Fruit fly (Drosophila melanogaster) whole organism, prepupa: ENCODE data around the gene CG3032.

Experiments used
- Blimp-1 ChIP-seq: fragments of 200-800 bp; sonication (Bioruptor generic); optimal IDR thresholded peaks from 3 replicates; lab custom pipeline; 2017; ENCODE audit warnings: missing biosample characterization, missing genetic modification characterization, mild to moderate bottlenecking, moderate library complexity, missing genetic modification reagents
- CG10631 ChIP-seq: fragments of 200-800 bp; sonication (Bioruptor generic); optimal IDR thresholded peaks from 2 replicates; lab custom pipeline; 2016; ENCODE audit warnings: missing biosample characterization, missing genetic modification characterization
- CG10669 ChIP-seq: fragments of 200-800 bp; sonication (Bioruptor generic); optimal IDR thresholded peaks from 3 replicates; lab custom pipeline; 2018; ENCODE audit warnings: missing biosample characterization, mild to moderate bottlenecking, missing genetic modification characterization, moderate library complexity
- CG11762 ChIP-seq: fragments of 200-800 bp; sonication (Bioruptor generic); optimal IDR thresholded peaks from 3 replicates; lab custom pipeline; 2016; ENCODE audit warnings: missing biosample characterization, missing genetic modification characterization; ENCODE audit not compliant: insufficient read depth
- CG11902 ChIP-seq: fragments of 200-800 bp; sonication (Bioruptor generic); optimal IDR thresholded peaks from 3 replicates; lab custom pipeline; 2016; ENCODE audit warnings: missing biosample characterization, missing genetic modification characterization
- CG15336 ChIP-seq: fragments of 200-800 bp; sonication (Bioruptor generic); IDR thresholded peaks from 2 replicates; pipeline ENCODE4 v1.3.6; 2022; ENCODE audit warnings: missing biosample characterization, missing genetic modification characterization
- CG1621 ChIP-seq: fragments of 200-800 bp; sonication (Bioruptor generic); optimal IDR thresholded peaks from 3 replicates; lab custom pipeline; 2018; ENCODE audit warnings: missing biosample characterization, mild to moderate bottlenecking, missing genetic modification characterization
- CG3032 ChIP-seq: fragments of 200-800 bp; optimal IDR thresholded peaks from 2 replicates; lab custom pipeline; 2019; ENCODE audit warnings: missing biosample characterization, mild to moderate bottlenecking, missing genetic modification characterization, moderate library complexity
- CG31627 ChIP-seq: fragments of 200-800 bp; sonication (Bioruptor generic); optimal IDR thresholded peaks from 3 replicates; lab custom pipeline; 2016; ENCODE audit warnings: missing biosample characterization, missing genetic modification characterization
- CG32006 ChIP-seq: fragments of 200-800 bp; sonication (Bioruptor generic); optimal IDR thresholded peaks from 3 replicates; lab custom pipeline; 2017; ENCODE audit warnings: missing biosample characterization, mild to moderate bottlenecking, missing genetic modification characterization
- CG34406 ChIP-seq: fragments of 200-800 bp; sonication (Bioruptor generic); optimal IDR thresholded peaks from 3 replicates; lab custom pipeline; 2016; ENCODE audit warnings: missing biosample characterization, missing genetic modification characterization
- CG3919 ChIP-seq: fragments of 200-800 bp; sonication (Bioruptor generic); optimal IDR thresholded peaks from 3 replicates; lab custom pipeline; 2016; ENCODE audit warnings: missing biosample characterization, missing genetic modification characterization
- CG4318 ChIP-seq: fragments of 200-800 bp; sonication (Bioruptor generic); optimal IDR thresholded peaks from 3 replicates; lab custom pipeline; 2017; ENCODE audit warnings: missing biosample characterization, mild to moderate bottlenecking, missing genetic modification characterization
- CG6163 ChIP-seq: fragments of 200-800 bp; sonication (Bioruptor generic); IDR thresholded peaks from 3 replicates; pipeline ENCODE4 v1.3.6; 2022; ENCODE audit warnings: missing biosample characterization, missing genetic modification characterization
- CG6276 ChIP-seq: fragments of 200-800 bp; sonication (Bioruptor generic); optimal IDR thresholded peaks from 2 replicates; lab custom pipeline; 2017; ENCODE audit warnings: missing biosample characterization, mild to moderate bottlenecking, missing genetic modification characterization
- CG6792 ChIP-seq: fragments of 200-800 bp; sonication (Bioruptor generic); optimal IDR thresholded peaks from 3 replicates; lab custom pipeline; 2016; ENCODE audit warnings: missing biosample characterization, missing genetic modification characterization
- CG6808 ChIP-seq: fragments of 200-800 bp; sonication (Bioruptor generic); optimal IDR thresholded peaks from 3 replicates; lab custom pipeline; 2017; ENCODE audit warnings: missing biosample characterization, missing genetic modification characterization, mild to moderate bottlenecking, moderate library complexity, missing genetic modification reagents
- CG8119 ChIP-seq: fragments of 200-800 bp; sonication (Bioruptor generic); IDR thresholded peaks from 3 replicates; pipeline ENCODE4 v1.3.6; 2022; ENCODE audit warnings: missing biosample characterization, missing genetic modification characterization
- CG8319 ChIP-seq: fragments of 200-800 bp; sonication (Bioruptor generic); optimal IDR thresholded peaks from 3 replicates; lab custom pipeline; 2016; ENCODE audit warnings: missing biosample characterization, missing genetic modification characterization
- CG8632 ChIP-seq: fragments of 200-800 bp; sonication (Bioruptor generic); optimal IDR thresholded peaks from 3 replicates; lab custom pipeline; 2016; ENCODE audit warnings: missing biosample characterization, missing genetic modification characterization
- CG9139 ChIP-seq: fragments of 200-800 bp; sonication (Bioruptor generic); optimal IDR thresholded peaks from 3 replicates; lab custom pipeline; 2017; ENCODE audit warnings: missing biosample characterization, mild to moderate bottlenecking, missing genetic modification characterization
- Eip78C ChIP-seq: fragments of 200-800 bp; sonication (Bioruptor generic); peaks from one replicate; lab custom pipeline; 2016; ENCODE audit warnings: missing biosample characterization, missing genetic modification characterization
- Eip93F ChIP-seq: fragments of 200-800 bp; sonication (Bioruptor generic); optimal IDR thresholded peaks from 2 replicates; lab custom pipeline; 2016; ENCODE audit warnings: missing biosample characterization, mild to moderate bottlenecking, missing genetic modification characterization
- Ets96B ChIP-seq: fragments of 200-800 bp; optimal IDR thresholded peaks from 2 replicates; lab custom pipeline; 2019; ENCODE audit warnings: missing biosample characterization, mild to moderate bottlenecking, missing genetic modification characterization, moderate library complexity
- Gug ChIP-seq: fragments of 200-800 bp; sonication (Bioruptor generic); IDR thresholded peaks from 2 replicates; pipeline ENCODE4 v1.3.6; 2022; ENCODE audit warnings: missing biosample characterization, missing genetic modification characterization
- Hr38 ChIP-seq: sonication (Bioruptor generic); optimal IDR thresholded peaks from 2 replicates; lab custom pipeline; 2016; ENCODE audit warnings: missing biosample characterization, missing genetic modification characterization
- Hr4 ChIP-seq: fragments of 200-800 bp; sonication (Bioruptor generic); optimal IDR thresholded peaks from 3 replicates; lab custom pipeline; 2016; ENCODE audit warnings: missing biosample characterization, missing genetic modification characterization
- Lpt ChIP-seq: fragments of 200-800 bp; sonication (Bioruptor generic); optimal IDR thresholded peaks from 3 replicates; lab custom pipeline; 2016; ENCODE audit warnings: missing biosample characterization, missing genetic modification characterization
- OdsH ChIP-seq: fragments of 200-800 bp; sonication (Bioruptor generic); optimal IDR thresholded peaks from 3 replicates; lab custom pipeline; 2016; ENCODE audit warnings: missing biosample characterization, missing genetic modification characterization
- Smox ChIP-seq: fragments of 200-800 bp; sonication (Bioruptor generic); optimal IDR thresholded peaks from 3 replicates; lab custom pipeline; 2016; ENCODE audit warnings: missing biosample characterization, missing genetic modification characterization
- Sox102F ChIP-seq: fragments of 200-800 bp; sonication (Bioruptor generic); optimal IDR thresholded peaks from 2 replicates; lab custom pipeline; 2016; ENCODE audit warnings: missing biosample characterization, mild to moderate bottlenecking, missing genetic modification characterization
- Sox14 ChIP-seq: fragments of 200-800 bp; sonication (Bioruptor generic); optimal IDR thresholded peaks from 3 replicates; lab custom pipeline; 2016; ENCODE audit warnings: missing biosample characterization, missing genetic modification characterization
- acj6 ChIP-seq: fragments of 200-800 bp; sonication (Bioruptor generic); optimal IDR thresholded peaks from 3 replicates; lab custom pipeline; 2016; ENCODE audit warnings: missing biosample characterization, missing genetic modification characterization
- cyc ChIP-seq: fragments of 200-800 bp; sonication (Bioruptor generic); optimal IDR thresholded peaks from 3 replicates; lab custom pipeline; 2016; ENCODE audit warnings: missing biosample characterization, missing genetic modification characterization
- dac ChIP-seq: fragments of 200-800 bp; sonication (Bioruptor generic); optimal IDR thresholded peaks from 2 replicates; lab custom pipeline; 2017; ENCODE audit warnings: missing biosample characterization, mild to moderate bottlenecking, missing genetic modification characterization
- dsx ChIP-seq: fragments of 200-800 bp; optimal IDR thresholded peaks from 3 replicates; lab custom pipeline; 2019; ENCODE audit warnings: missing biosample characterization, mild to moderate bottlenecking, missing genetic modification characterization, moderate library complexity; ENCODE audit not compliant: poor library complexity, severe bottlenecking
- esn ChIP-seq: fragments of 200-800 bp; sonication (Bioruptor generic); optimal IDR thresholded peaks from 2 replicates; lab custom pipeline; 2016; ENCODE audit warnings: missing biosample characterization, mild to moderate bottlenecking, missing genetic modification characterization, moderate library complexity
- fd59A ChIP-seq: fragments of 200-800 bp; sonication (Bioruptor generic); optimal IDR thresholded peaks from 2 replicates; lab custom pipeline; 2017; ENCODE audit warnings: missing biosample characterization, mild to moderate bottlenecking, missing genetic modification characterization, missing genetic modification reagents
- fd85E ChIP-seq: fragments of 200-800 bp; sonication (Bioruptor generic); optimal IDR thresholded peaks from 3 replicates; lab custom pipeline; 2016; ENCODE audit warnings: missing biosample characterization, missing genetic modification characterization
- fkh ChIP-seq: fragments of 200-800 bp; sonication (Bioruptor generic); optimal IDR thresholded peaks from 3 replicates; lab custom pipeline; 2017; ENCODE audit warnings: missing biosample characterization, mild to moderate bottlenecking, missing genetic modification characterization, moderate library complexity
- lz ChIP-seq: fragments of 200-800 bp; sonication (Bioruptor generic); optimal IDR thresholded peaks from 3 replicates; lab custom pipeline; 2016; ENCODE audit warnings: missing biosample characterization, missing genetic modification characterization
- net ChIP-seq: fragments of 200-800 bp; sonication (Bioruptor generic); optimal IDR thresholded peaks from 3 replicates; lab custom pipeline; 2016; ENCODE audit warnings: missing biosample characterization, missing genetic modification characterization
- spab ChIP-seq: fragments of 200-800 bp; sonication (Bioruptor generic); optimal IDR thresholded peaks from 2 replicates; lab custom pipeline; 2017; ENCODE audit warnings: missing biosample characterization, mild to moderate bottlenecking, missing genetic modification characterization, missing genetic modification reagents
- ss ChIP-seq, 2 experiments: fragments of 200-800 bp; sonication (Bioruptor generic); optimal IDR thresholded peaks; 2 replicates in 1 of 2; 3 replicates in 1 of 2; lab custom pipeline; 2017 to 2018; ENCODE audit warnings: mild to moderate bottlenecking in 2 of 2, missing biosample characterization in 2 of 2, missing genetic modification characterization in 2 of 2, moderate library complexity in 1 of 2
- svp ChIP-seq: fragments of 200-800 bp; sonication (Bioruptor generic); peaks from one replicate; lab custom pipeline; 2016; ENCODE audit warnings: missing biosample characterization, missing genetic modification characterization
- topi ChIP-seq: fragments of 200-800 bp; sonication (Bioruptor generic); optimal IDR thresholded peaks from 3 replicates; lab custom pipeline; 2016; ENCODE audit warnings: missing biosample characterization, missing genetic modification characterization
- vri ChIP-seq: fragments of 200-800 bp; sonication (Bioruptor generic); optimal IDR thresholded peaks from 3 replicates; lab custom pipeline; 2016; ENCODE audit warnings: missing biosample characterization, mild to moderate bottlenecking, missing genetic modification characterization

Gene CG3032

dm6 chrX:6994473-6995179, 19.1 kb downstream of the CG3032 start (continued):
- no peak for TF ChIP-seq CG3032 (tag; lab: Kevin White, UChicago)
- TF ChIP-seq CG34406 (GFP tag; lab: Kevin White, UChicago): peak; percentile 10
- no peak for TF ChIP-seq Eip93F (GFP tag; lab: Kevin White, UChicago)
- no peak for TF ChIP-seq Smox (GFP tag; lab: Kevin White, UChicago)
- no peak for TF ChIP-seq fd85E (GFP tag; lab: Kevin White, UChicago)
- TF ChIP-seq CG6808: peak; percentile 41
- TF ChIP-seq CG1621: peak; percentile 38
- peak; percentile 40 for TF ChIP-seq CG10631 (GFP tag; lab: Kevin White, UChicago)
- TF ChIP-seq CG32006 (GFP tag; lab: Kevin White, UChicago): no peak
- TF ChIP-seq CG3919 (GFP tag; lab: Kevin White, UChicago): no peak
- peak; percentile 42 for TF ChIP-seq Eip78C
- peak; percentile 7 for TF ChIP-seq OdsH (GFP tag; lab: Kevin White, UChicago)
- TF ChIP-seq lz (GFP tag; lab: Kevin White, UChicago): no peak
- no peak for TF ChIP-seq acj6
- TF ChIP-seq CG11762 (GFP tag; lab: Kevin White, UChicago): no peak
- TF ChIP-seq Gug (GFP tag; lab: Robert Waterston, UW): no peak
- no peak for TF ChIP-seq CG31627
- TF ChIP-seq Hr4: no peak
- TF ChIP-seq Blimp-1 (GFP tag; lab: Kevin White, UChicago): no peak
- TF ChIP-seq CG11902 (GFP tag; lab: Kevin White, UChicago): no peak
- no peak for TF ChIP-seq topi (GFP tag; lab: Kevin White, UChicago)
- no peak for TF ChIP-seq CG6276 (GFP tag; lab: Kevin White, UChicago)
- peak; percentile 30 for TF ChIP-seq spab (GFP tag; lab: Kevin White, UChicago)
- TF ChIP-seq esn (GFP tag; lab: Kevin White, UChicago): no peak
- TF ChIP-seq vri (GFP tag; lab: Kevin White, UChicago): no peak
- no peak for TF ChIP-seq Ets96B
- TF ChIP-seq fkh (GFP tag; lab: Kevin White, UChicago): peak; percentile 66
- peak; percentile 14 to 59 for TF ChIP-seq ss (GFP tag; optimal IDR thresholded peaks at IDR 0.05; lab: Kevin White, UChicago)
- no peak for TF ChIP-seq Sox102F (GFP tag; lab: Kevin White, UChicago)
- TF ChIP-seq CG8632 (GFP tag; lab: Kevin White, UChicago): peak; percentile 31
- peak; percentile 51 for TF ChIP-seq svp
- TF ChIP-seq net: no peak
- peak; percentile 7 for TF ChIP-seq CG6792 (GFP tag; lab: Kevin White, UChicago)
- no peak for TF ChIP-seq dac (GFP tag; lab: Kevin White, UChicago)
- no peak for TF ChIP-seq cyc (GFP tag; lab: Kevin White, UChicago)
- TF ChIP-seq dsx (GFP tag; lab: Kevin White, UChicago): no peak
- 0 out of 3 replicates have a peak, but pooled peaks have one; percentile 31 for TF ChIP-seq CG6163 (GFP tag; lab: Robert Waterston, UW)
- TF ChIP-seq Sox14 (GFP tag; lab: Kevin White, UChicago): no peak
- peak; percentile 40 for TF ChIP-seq CG10669

- no peak for TF ChIP-seq fd59A (GFP tag; lab: Kevin White, UChicago)
- peak; percentile 88 for TF ChIP-seq svp
- TF ChIP-seq lz (GFP tag; lab: Kevin White, UChicago): peak; percentile 78
- no peak for TF ChIP-seq CG4318 (GFP tag; lab: Kevin White, UChicago)
- peak; percentile 57 for TF ChIP-seq CG34406 (GFP tag; lab: Kevin White, UChicago)
- TF ChIP-seq Ets96B: no peak
- TF ChIP-seq CG10631 (GFP tag; lab: Kevin White, UChicago): peak; percentile 39
- peak; percentile 25 for TF ChIP-seq net
- no peak for TF ChIP-seq spab (GFP tag; lab: Kevin White, UChicago)
- TF ChIP-seq CG15336 (GFP tag; lab: Robert Waterston, UW): 0 out of 2 replicates have a peak, but pooled peaks have one; percentile 25
- peak; percentile 57 for TF ChIP-seq Blimp-1 (GFP tag; lab: Kevin White, UChicago)
- no peak for TF ChIP-seq CG8119 (GFP tag; lab: Robert Waterston, UW)
- TF ChIP-seq Hr4: no peak
- no peak for TF ChIP-seq CG9139 (GFP tag; lab: Kevin White, UChicago)
- peak; percentile 39 for TF ChIP-seq CG8319
- TF ChIP-seq ss (GFP tag; optimal IDR thresholded peaks at IDR 0.05; lab: Kevin White, UChicago): no peak
- TF ChIP-seq Hr38 (GFP tag; lab: Kevin White, UChicago): no peak
- no peak for TF ChIP-seq CG3032 (tag; lab: Kevin White, UChicago)
- TF ChIP-seq Smox (GFP tag; lab: Kevin White, UChicago): peak; percentile 83
- peak; percentile 76 for TF ChIP-seq CG6163 (GFP tag; lab: Robert Waterston, UW)
- TF ChIP-seq CG6276 (GFP tag; lab: Kevin White, UChicago): no peak
- peak; percentile 68 for TF ChIP-seq Sox14 (GFP tag; lab: Kevin White, UChicago)
- no peak for TF ChIP-seq Lpt
- TF ChIP-seq topi (GFP tag; lab: Kevin White, UChicago): peak; percentile 86
- peak; percentile 86 for TF ChIP-seq cyc (GFP tag; lab: Kevin White, UChicago)
- TF ChIP-seq CG6792 (GFP tag; lab: Kevin White, UChicago): peak; percentile 63
- TF ChIP-seq CG1621: no peak
These were observed 19.9 kb downstream of the CG3032 start for dm6 chrX:6993753-6994152.
